Worm (Caenorhabditis elegans) whole organism, early embryonic: ENCODE results near the gene prp-8.

ENCODE experiments used
- B0310.2 ChIP-seq: sonication (generic microtip); optimal IDR thresholded peaks from 2 replicates; lab custom pipeline; 2016; ENCODE audit warnings: mild to moderate bottlenecking, missing genetic modification characterization, missing compliant biosample characterization
- F13C5.2 ChIP-seq: sonication (generic microtip); optimal IDR thresholded peaks from 2 replicates; lab custom pipeline; 2017; ENCODE audit warnings: mild to moderate bottlenecking, missing genetic modification characterization, inconsistent platforms, missing compliant biosample characterization
- aly-1 ChIP-seq: sonication (generic microtip); optimal IDR thresholded peaks from 2 replicates; lab custom pipeline; 2016; ENCODE audit warnings: missing genetic modification characterization, missing compliant biosample characterization
- ama-1 ChIP-seq: fragments of 150-350 bp; optimal IDR thresholded peaks from 2 replicates; lab custom pipeline; 2014
- ceh-13 ChIP-seq: fragments of 200-800 bp; sonication (Bioruptor generic); optimal IDR thresholded peaks from 2 replicates; lab custom pipeline; 2018; ENCODE audit warnings: mild to moderate bottlenecking, missing genetic modification characterization, missing compliant biosample characterization
- ceh-36 ChIP-seq: sonication (generic microtip); optimal IDR thresholded peaks from 2 replicates; lab custom pipeline; 2016; ENCODE audit warnings: missing genetic modification characterization, inconsistent platforms, missing compliant biosample characterization
- ets-7 ChIP-seq: sonication (generic microtip); optimal IDR thresholded peaks from 2 replicates; lab custom pipeline; 2016; ENCODE audit warnings: missing genotype, missing genetic modification characterization, missing compliant biosample characterization
- flt-1 ChIP-seq: fragments of 200-800 bp; sonication (Bioruptor generic); IDR thresholded peaks from 2 replicates; pipeline ENCODE4 v1.3.6; 2022; ENCODE audit warnings: missing genetic modification characterization, missing compliant biosample characterization
- hmbx-1 ChIP-seq: sonication (generic microtip); optimal IDR thresholded peaks from 2 replicates; lab custom pipeline; 2016; ENCODE audit warnings: mild to moderate bottlenecking, missing genetic modification characterization, missing compliant biosample characterization
- hmg-4 ChIP-seq: fragments of 200-800 bp; sonication (Bioruptor generic); optimal IDR thresholded peaks from 2 replicates; lab custom pipeline; 2018; ENCODE audit warnings: mild to moderate bottlenecking, missing genetic modification characterization, missing compliant biosample characterization
- hnd-1 ChIP-seq: sonication (generic microtip); optimal IDR thresholded peaks from 2 replicates; lab custom pipeline; 2016; ENCODE audit warnings: missing genetic modification characterization, missing compliant biosample characterization
- pes-1 ChIP-seq: fragments of 200-800 bp; sonication (Bioruptor generic); IDR thresholded peaks from 2 replicates; pipeline ENCODE4 v1.3.6; 2022; ENCODE audit warnings: missing genetic modification reagents, missing genetic modification characterization, missing compliant biosample characterization
- scrt-1 ChIP-seq: fragments of 200-800 bp; sonication (Bioruptor generic); IDR thresholded peaks from 2 replicates; pipeline ENCODE4 v1.3.6; 2022; ENCODE audit warnings: missing genetic modification characterization, missing compliant biosample characterization
- sea-1 ChIP-seq: fragments of 200-800 bp; sonication (Bioruptor generic); conservative IDR thresholded peaks from 2 replicates; pipeline ENCODE4 v1.3.6; 2022; ENCODE audit warnings: missing genetic modification characterization, missing compliant biosample characterization
- tbx-11 ChIP-seq: fragments of 200-800 bp; sonication (Bioruptor generic); IDR thresholded peaks from 2 replicates; pipeline ENCODE4 v1.3.6; 2022; ENCODE audit warnings: missing genetic modification characterization, missing compliant biosample characterization
- tbx-37 ChIP-seq: fragments of 200-800 bp; sonication (Bioruptor generic); conservative IDR thresholded peaks from 2 replicates; pipeline ENCODE4 v1.3.6; 2022; ENCODE audit warnings: missing genetic modification reagents, missing genetic modification characterization, missing compliant biosample characterization
- tra-4 ChIP-seq: sonication (generic microtip); optimal IDR thresholded peaks from 2 replicates; lab custom pipeline; 2017; ENCODE audit warnings: missing genetic modification characterization, missing compliant biosample characterization

The prp-8 gene

DNA sequence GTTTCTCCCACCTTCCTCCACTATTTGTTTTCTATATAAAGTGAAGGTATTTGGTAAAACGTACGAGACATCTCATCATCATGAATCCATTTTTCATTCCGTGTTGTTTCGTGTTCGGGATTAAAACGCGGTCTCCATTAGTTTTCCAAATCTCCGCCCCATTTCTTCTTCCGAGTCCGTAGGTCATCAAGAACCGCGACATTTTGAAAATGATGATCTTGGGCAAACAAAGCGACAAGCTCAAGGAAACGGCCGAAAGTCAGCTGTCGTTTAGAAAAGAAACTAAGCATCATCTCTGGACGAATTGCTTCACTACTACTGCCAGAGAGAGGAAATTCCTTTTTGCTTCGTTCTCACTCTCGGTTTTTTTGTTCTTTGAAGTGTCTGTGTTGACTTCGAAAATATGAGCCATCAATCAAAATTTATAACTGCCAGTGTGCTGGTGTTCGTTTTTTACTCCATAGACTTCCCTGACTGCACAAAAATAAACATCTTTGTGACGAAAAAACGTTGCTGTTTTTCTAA is 8.5 kb downstream of the prp-8 start:
- TF ChIP-seq aly-1 (no peak), hnd-1 (tag; lab: Kevin White, UChicago) (no peak), B0310.2 (no peak), tra-4 (tag; lab: Kevin White, UChicago) (no peak), flt-1 (GFP tag; lab: Robert Waterston, UW) (no peak), ceh-36 (tag; lab: Kevin White, UChicago) (no peak), hmg-4 (GFP tag; lab: Kevin White, UChicago) (no peak), hmbx-1 (tag; lab: Kevin White, UChicago) (no peak)

DNA sequence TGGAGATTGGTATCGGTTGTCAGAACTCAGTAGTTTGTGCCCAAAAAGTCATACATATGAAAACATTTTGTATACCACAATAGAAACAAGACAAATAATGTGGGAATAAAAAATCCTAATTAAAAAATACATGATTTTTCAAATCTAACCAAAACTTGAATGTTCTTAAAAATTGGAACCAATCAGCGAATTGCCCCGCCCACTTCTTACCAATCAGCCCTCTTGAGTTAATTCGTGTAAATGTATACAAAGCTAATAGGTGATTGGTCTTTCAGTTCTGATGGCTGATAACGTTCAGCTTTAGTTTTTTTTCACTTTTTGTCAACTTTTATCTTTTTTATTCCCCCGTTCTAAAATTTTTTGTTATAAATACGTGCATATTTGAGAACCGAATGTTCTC is 11.1 kb downstream of the prp-8 start:
- TF ChIP-seq tbx-37 (GFP tag; lab: Robert Waterston, UW) (no peak), ama-1 (no peak), ets-7 (no peak), ceh-36 (tag; lab: Kevin White, UChicago) (no peak), hnd-1 (tag; lab: Kevin White, UChicago) (no peak), tra-4 (tag; lab: Kevin White, UChicago) (no peak), sea-1 (GFP tag; lab: Robert Waterston, UW) (no peak), F13C5.2 (tag; lab: Kevin White, UChicago) (no peak), flt-1 (GFP tag; lab: Robert Waterston, UW) (no peak), ceh-13 (no peak), scrt-1 (no peak), hmbx-1 (tag; lab: Kevin White, UChicago) (no peak)

ce11 chrIII:8176265-8176664 is 12.1 kb downstream of the prp-8 start, which contains the start of gene C50C3.12:
TSS of gene C50C3.12 (plus strand) at chrIII:8176565.
- TF ChIP-seq tra-4 (tag; lab: Kevin White, UChicago), result no peak
- TF ChIP-seq B0310.2, result no peak
- no peak for TF ChIP-seq hmbx-1 (tag; lab: Kevin White, UChicago)
- no peak for TF ChIP-seq ets-7
- no peak for TF ChIP-seq tbx-37 (GFP tag; lab: Robert Waterston, UW)
- no peak for TF ChIP-seq ceh-36 (tag; lab: Kevin White, UChicago)
- TF ChIP-seq sea-1 (GFP tag; lab: Robert Waterston, UW), result no peak
- TF ChIP-seq aly-1, result no peak
- no peak for TF ChIP-seq ama-1
- no peak for TF ChIP-seq F13C5.2 (tag; lab: Kevin White, UChicago)
- TF ChIP-seq hnd-1 (tag; lab: Kevin White, UChicago), result no peak
- no peak for TF ChIP-seq ceh-13
- no peak for TF ChIP-seq hmg-4 (GFP tag; lab: Kevin White, UChicago)
- TF ChIP-seq scrt-1, result no peak
- no peak for TF ChIP-seq pes-1 (GFP tag; lab: Robert Waterston, UW)

- no peak for TF ChIP-seq tbx-37 (GFP tag; lab: Robert Waterston, UW)
- TF ChIP-seq tbx-11, result no peak
- TF ChIP-seq ceh-13, result no peak
- no peak for TF ChIP-seq hnd-1 (tag; lab: Kevin White, UChicago)
- no peak for TF ChIP-seq aly-1
- TF ChIP-seq tra-4 (tag; lab: Kevin White, UChicago), result no peak
- TF ChIP-seq ets-7, result no peak
- no peak for TF ChIP-seq pes-1 (GFP tag; lab: Robert Waterston, UW)
- no peak for TF ChIP-seq hmg-4 (GFP tag; lab: Kevin White, UChicago)
- no peak for TF ChIP-seq scrt-1
- TF ChIP-seq sea-1 (GFP tag; lab: Robert Waterston, UW), result no peak
- TF ChIP-seq ceh-36 (tag; lab: Kevin White, UChicago), result no peak
- TF ChIP-seq B0310.2, result no peak
These were observed 14.8 kb downstream of the prp-8 start, which contains the start of gene C50C3.5 for ce11 chrIII:8178924-8179323. TSS of gene C50C3.5 (plus strand) at chrIII:8179224.

ce11 chrIII:8181581-8181980 is 17.4 kb downstream of the prp-8 start, which contains the start of gene spc-2:
TSS of gene spc-2 (plus strand) at chrIII:8181881.
- TF ChIP-seq tbx-37 (GFP tag; lab: Robert Waterston, UW) (no peak), ama-1 (no peak), B0310.2 (no peak), scrt-1 (no peak), hmg-4 (GFP tag; lab: Kevin White, UChicago) (no peak), sea-1 (GFP tag; lab: Robert Waterston, UW) (no peak), F13C5.2 (tag; lab: Kevin White, UChicago) (no peak), pes-1 (GFP tag; lab: Robert Waterston, UW) (no peak), aly-1 (no peak), tbx-11 (no peak), flt-1 (GFP tag; lab: Robert Waterston, UW) (no peak)

ce11 chrIII:8182573-8182972 is 18.4 kb downstream of the prp-8 start:
- TF ChIP-seq flt-1 (GFP tag; lab: Robert Waterston, UW) (no peak), ceh-36 (tag; lab: Kevin White, UChicago) (no peak), F13C5.2 (tag; lab: Kevin White, UChicago) (no peak), ceh-13 (no peak), ets-7 (no peak), hnd-1 (tag; lab: Kevin White, UChicago) (no peak), tra-4 (tag; lab: Kevin White, UChicago) (no peak), B0310.2 (no peak), pes-1 (GFP tag; lab: Robert Waterston, UW) (no peak), scrt-1 (no peak), aly-1 (no peak), tbx-37 (GFP tag; lab: Robert Waterston, UW) (no peak)

DNA sequence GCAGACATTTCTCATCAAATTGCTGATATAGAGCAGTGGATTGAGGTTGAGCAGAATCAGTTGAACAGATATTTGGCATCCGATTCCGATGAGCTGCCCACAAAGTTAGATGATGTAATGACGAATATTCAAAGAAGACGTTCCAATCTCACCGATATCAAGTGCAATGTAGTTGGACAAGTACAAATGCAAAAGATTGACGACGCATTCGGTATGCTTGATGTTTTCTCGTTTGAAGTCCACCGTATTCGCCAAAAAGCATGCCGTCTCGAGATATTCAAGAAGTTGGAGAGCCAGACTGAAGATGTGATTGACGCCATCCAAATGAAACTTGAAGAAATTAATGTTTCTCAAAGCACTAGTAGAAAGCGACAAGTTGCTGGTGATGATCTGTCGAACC is 21.0 kb downstream of the prp-8 start:
- no peak for TF ChIP-seq tbx-37 (GFP tag; lab: Robert Waterston, UW)
- TF ChIP-seq B0310.2, result no peak
- no peak for TF ChIP-seq ceh-13
- TF ChIP-seq sea-1 (GFP tag; lab: Robert Waterston, UW), result no peak
- TF ChIP-seq tra-4 (tag; lab: Kevin White, UChicago), result no peak
- TF ChIP-seq pes-1 (GFP tag; lab: Robert Waterston, UW), result no peak
- TF ChIP-seq ceh-36 (tag; lab: Kevin White, UChicago), result no peak
- no peak for TF ChIP-seq hmg-4 (GFP tag; lab: Kevin White, UChicago)
- no peak for TF ChIP-seq hnd-1 (tag; lab: Kevin White, UChicago)
- TF ChIP-seq flt-1 (GFP tag; lab: Robert Waterston, UW), result no peak
- no peak for TF ChIP-seq scrt-1
- no peak for TF ChIP-seq aly-1
- no peak for TF ChIP-seq tbx-11
- no peak for TF ChIP-seq ets-7
- no peak for TF ChIP-seq ama-1
- TF ChIP-seq F13C5.2 (tag; lab: Kevin White, UChicago), result no peak
